Worm (Caenorhabditis elegans) whole organism, young adult: Measurements from ENCODE around the gene nasp-2.

Experiments
- F23B12.7 ChIP-seq: sonication (generic microtip); optimal IDR thresholded peaks from 2 replicates; lab custom pipeline; 2017; ENCODE audit warnings: missing genetic modification characterization, mild to moderate bottlenecking, missing compliant biosample characterization, antibody characterized with exemption, moderate library complexity; ENCODE audit not compliant: insufficient read depth
- Y53G8AR.9 ChIP-seq: fragments of 200-800 bp; sonication (Bioruptor generic); conservative IDR thresholded peaks from 2 replicates; pipeline ENCODE4 v1.3.6; 2022; ENCODE audit warnings: missing genetic modification reagents, missing genetic modification characterization, missing compliant biosample characterization
- ama-1 ChIP-seq, 3 experiments: fragments of 150-350 bp in 1 of 3; sonication (generic microtip) in 2 of 3; optimal IDR thresholded peaks; 2 replicates each; lab custom pipeline; 2014 to 2018; ENCODE audit warnings: missing biosample characterization in 2 of 3, missing genetic modification characterization in 2 of 3, missing genetic modification reagents in 2 of 3
- hmg-20 ChIP-seq: fragments of 200-800 bp; sonication (Bioruptor generic); IDR thresholded peaks from 2 replicates; pipeline ENCODE4 v1.3.6; 2022; ENCODE audit warnings: missing genetic modification reagents, missing genetic modification characterization, missing compliant biosample characterization
- mel-28 ChIP-seq: sonication (generic microtip); optimal IDR thresholded peaks from 2 replicates; lab custom pipeline; 2016; ENCODE audit warnings: borderline replicate concordance, mild to moderate bottlenecking, missing genetic modification characterization, missing compliant biosample characterization
- nhr-80 ChIP-seq: sonication (generic microtip); optimal IDR thresholded peaks from 2 replicates; lab custom pipeline; 2016; ENCODE audit warnings: missing genetic modification characterization, missing compliant biosample characterization
- pha-4 ChIP-seq: fragments of 150-350 bp; sonication (generic microtip); optimal IDR thresholded peaks from 2 replicates; lab custom pipeline; 2014; ENCODE audit warnings: missing biosample characterization, missing genetic modification reagents, missing genetic modification characterization
- sea-2 ChIP-seq: fragments of 200-800 bp; sonication (Bioruptor generic); IDR thresholded peaks from 2 replicates; pipeline ENCODE4 v1.3.6; 2022; ENCODE audit warnings: missing genetic modification characterization, missing compliant biosample characterization

DNA sequence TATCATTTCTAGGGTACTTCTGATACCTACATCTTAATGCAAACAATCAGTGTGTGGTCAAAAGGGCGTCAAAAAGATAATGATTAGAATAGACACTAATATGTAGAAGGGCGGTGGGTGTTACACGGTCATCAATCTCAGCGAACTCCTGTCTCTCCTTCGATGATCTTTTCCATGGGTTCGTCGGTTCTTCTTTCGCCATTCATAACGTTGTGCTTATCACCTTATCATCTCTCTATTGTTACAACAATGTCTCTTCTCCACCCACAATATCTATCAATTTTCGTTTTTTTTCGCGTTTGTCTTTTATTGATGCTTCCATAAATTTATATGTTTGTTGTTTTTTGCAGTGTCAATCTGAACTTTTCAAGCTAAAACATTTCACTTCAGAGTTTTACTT is 10.6 kb downstream of the nasp-2 start, which contains the start of gene ceh-79:
- TF ChIP-seq ama-1 (optimal IDR thresholded peaks at IDR 0.05; lab: Kevin White, UChicago): no peak
- TF ChIP-seq ama-1 (GFP tag; optimal IDR thresholded peaks at IDR 0.05; lab: Kevin White, UChicago): no peak
- TF ChIP-seq hmg-20 (GFP tag; lab: Robert Waterston, UW): no peak
- TF ChIP-seq Y53G8AR.9 (GFP tag; lab: Robert Waterston, UW): no peak
- peak; percentile 58 for TF ChIP-seq nhr-80 (tag; lab: Kevin White, UChicago)
- no peak for TF ChIP-seq sea-2 (GFP tag; lab: Robert Waterston, UW)
- TF ChIP-seq mel-28: no peak
- TF ChIP-seq pha-4 (tag; lab: Kevin White, UChicago): no peak
- no peak for TF ChIP-seq F23B12.7 (tag; lab: Kevin White, UChicago)
